Fruit fly (Drosophila melanogaster) whole organism, embryonic: ENCODE data around the gene Vm32E.

ENCODE experiments used
- Atf3 ChIP-seq: fragments of 200-800 bp; sonication (Bioruptor generic); optimal IDR thresholded peaks from 3 replicates; lab custom pipeline; 2016; ENCODE audit warnings: missing biosample characterization, missing genetic modification characterization
- BEAF-32 ChIP-seq: fragments of 200-800 bp; sonication (Bioruptor generic); optimal IDR thresholded peaks from 3 replicates; lab custom pipeline; 2017; ENCODE audit warnings: missing biosample characterization, missing genetic modification characterization, mild to moderate bottlenecking, moderate library complexity, missing genetic modification reagents
- Bgb ChIP-seq: fragments of 200-800 bp; sonication (Bioruptor generic); IDR thresholded peaks from 2 replicates; pipeline ENCODE4 v1.3.6; 2022; ENCODE audit warnings: missing biosample characterization, missing genetic modification characterization; ENCODE audit not compliant: partially characterized antibody
- BtbVII ChIP-seq: fragments of 200-800 bp; sonication (Bioruptor generic); optimal IDR thresholded peaks from 3 replicates; lab custom pipeline; 2017; ENCODE audit warnings: missing biosample characterization, mild to moderate bottlenecking, missing genetic modification characterization
- CG10147 ChIP-seq: fragments of 200-800 bp; sonication (Bioruptor generic); optimal IDR thresholded peaks from 2 replicates; lab custom pipeline; 2019; ENCODE audit warnings: missing biosample characterization, mild to moderate bottlenecking, missing genetic modification characterization, moderate library complexity
- CG10321 ChIP-seq: fragments of 200-800 bp; sonication (Bioruptor generic); IDR thresholded peaks from 2 replicates; pipeline ENCODE4 v1.3.6; 2022; ENCODE audit warnings: missing biosample characterization, missing genetic modification characterization
- CG10543 ChIP-seq: fragments of 200-800 bp; sonication (Bioruptor generic); optimal IDR thresholded peaks from 3 replicates; lab custom pipeline; 2017; ENCODE audit warnings: missing biosample characterization, mild to moderate bottlenecking, missing genetic modification characterization, moderate library complexity
- CG10654 ChIP-seq: fragments of 200-800 bp; sonication (Bioruptor generic); optimal IDR thresholded peaks from 2 replicates; lab custom pipeline; 2016; ENCODE audit warnings: missing biosample characterization, missing genetic modification characterization
- CG12219 ChIP-seq: fragments of 200-800 bp; sonication (Bioruptor generic); optimal IDR thresholded peaks from 3 replicates; lab custom pipeline; 2018; ENCODE audit warnings: missing biosample characterization, mild to moderate bottlenecking, missing genetic modification characterization
- CG12391 ChIP-seq: fragments of 200-800 bp; sonication (Bioruptor generic); optimal IDR thresholded peaks from 3 replicates; lab custom pipeline; 2018; ENCODE audit warnings: missing biosample characterization, mild to moderate bottlenecking, missing genetic modification characterization, moderate library complexity
- CG17328 ChIP-seq: fragments of 200-800 bp; sonication (Bioruptor generic); IDR thresholded peaks from 2 replicates; pipeline ENCODE4 v1.3.6; 2022; ENCODE audit warnings: missing biosample characterization, missing genetic modification characterization
- CG17359 ChIP-seq: fragments of 200-800 bp; sonication (Bioruptor generic); optimal IDR thresholded peaks from 3 replicates; lab custom pipeline; 2018; ENCODE audit warnings: missing biosample characterization, mild to moderate bottlenecking, missing genetic modification characterization, moderate library complexity
- CG17361 ChIP-seq: fragments of 200-800 bp; sonication (Bioruptor generic); IDR thresholded peaks from 3 replicates; pipeline ENCODE4 v1.3.6; 2022; ENCODE audit warnings: missing biosample characterization, missing genetic modification characterization
- CG17385 ChIP-seq: fragments of 200-800 bp; sonication (Bioruptor generic); optimal IDR thresholded peaks from 3 replicates; lab custom pipeline; 2018; ENCODE audit warnings: missing biosample characterization, mild to moderate bottlenecking, missing genetic modification characterization
- CG1792 ChIP-seq: fragments of 200-800 bp; sonication (Bioruptor generic); optimal IDR thresholded peaks from 2 replicates; lab custom pipeline; 2016; ENCODE audit warnings: missing biosample characterization, missing genetic modification characterization
- CG18262 ChIP-seq: fragments of 200-800 bp; optimal IDR thresholded peaks from 3 replicates; lab custom pipeline; 2019; ENCODE audit warnings: missing biosample characterization, mild to moderate bottlenecking, missing genetic modification characterization, moderate library complexity
- CG2129 ChIP-seq: fragments of 200-800 bp; sonication (Bioruptor generic); IDR thresholded peaks from 2 replicates; pipeline ENCODE4 v1.3.6; 2022; ENCODE audit warnings: missing biosample characterization, missing genetic modification characterization; ENCODE audit not compliant: partially characterized antibody
- CG2199 ChIP-seq: fragments of 200-800 bp; sonication (Bioruptor generic); IDR thresholded peaks from 3 replicates; pipeline ENCODE4 v1.3.6; 2022; ENCODE audit warnings: missing biosample characterization, missing genetic modification characterization
- CG34422 ChIP-seq: fragments of 200-800 bp; sonication (Bioruptor generic); IDR thresholded peaks from 3 replicates; pipeline ENCODE4 v1.3.6; 2022; ENCODE audit warnings: missing biosample characterization, missing genetic modification characterization
- CG4854 ChIP-seq: fragments of 200-800 bp; sonication (Bioruptor generic); optimal IDR thresholded peaks from 2 replicates; lab custom pipeline; 2016; ENCODE audit warnings: missing biosample characterization, missing genetic modification characterization, inconsistent platforms
- CrebB ChIP-seq: fragments of 200-800 bp; sonication (Bioruptor generic); optimal IDR thresholded peaks from 3 replicates; lab custom pipeline; 2018; ENCODE audit warnings: missing biosample characterization, mild to moderate bottlenecking, missing genetic modification characterization
- Dll ChIP-seq: fragments of 200-800 bp; sonication (Bioruptor generic); IDR thresholded peaks from 4 replicates; pipeline ENCODE4 v1.3.6; 2022; ENCODE audit warnings: missing biosample characterization, missing genetic modification characterization; ENCODE audit not compliant: partially characterized antibody
- E2f1 ChIP-seq: fragments of 200-800 bp; sonication (Bioruptor generic); IDR thresholded peaks from 2 replicates; pipeline ENCODE4 v1.3.6; 2022; ENCODE audit warnings: missing biosample characterization, missing genetic modification characterization
- E2f2 ChIP-seq: fragments of 200-800 bp; sonication (Bioruptor generic); IDR thresholded peaks from 2 replicates; pipeline ENCODE4 v1.3.6; 2022; ENCODE audit warnings: missing biosample characterization, missing genetic modification characterization
- Fer2 ChIP-seq: fragments of 200-800 bp; sonication (Bioruptor generic); optimal IDR thresholded peaks from 2 replicates; lab custom pipeline; 2018; ENCODE audit warnings: missing biosample characterization, mild to moderate bottlenecking, missing genetic modification characterization, moderate library complexity
- HHEX ChIP-seq: fragments of 200-800 bp; sonication (Bioruptor generic); optimal IDR thresholded peaks from 3 replicates; lab custom pipeline; 2017; ENCODE audit warnings: missing biosample characterization, mild to moderate bottlenecking, missing genetic modification characterization, missing genetic modification reagents
- Kr ChIP-seq: fragments of 200-800 bp; sonication (Bioruptor generic); optimal IDR thresholded peaks from 2 replicates; lab custom pipeline; 2017; ENCODE audit warnings: missing biosample characterization, mild to moderate bottlenecking, missing genetic modification characterization
- Myb ChIP-seq: fragments of 200-800 bp; sonication (Bioruptor generic); optimal IDR thresholded peaks from 2 replicates; lab custom pipeline; 2016; ENCODE audit warnings: missing biosample characterization, missing genetic modification characterization
- NC2α ChIP-seq: fragments of 200-800 bp; sonication (Bioruptor generic); optimal IDR thresholded peaks from 2 replicates; lab custom pipeline; 2016; ENCODE audit warnings: missing biosample characterization, missing genetic modification characterization
- NC2β ChIP-seq: fragments of 200-800 bp; sonication (Bioruptor generic); optimal IDR thresholded peaks from 2 replicates; lab custom pipeline; 2016; ENCODE audit warnings: missing biosample characterization, missing genetic modification characterization
- Sry-δ ChIP-seq: fragments of 200-800 bp; sonication (Bioruptor generic); optimal IDR thresholded peaks from 2 replicates; lab custom pipeline; 2016; ENCODE audit warnings: missing biosample characterization, missing genetic modification characterization
- Taf1 ChIP-seq: fragments of 200-800 bp; sonication (Bioruptor generic); IDR thresholded peaks from 2 replicates; pipeline ENCODE4 v1.3.6; 2022; ENCODE audit warnings: missing biosample characterization, missing genetic modification characterization
- Vsx1 ChIP-seq: fragments of 200-800 bp; sonication (Bioruptor generic); optimal IDR thresholded peaks from 2 replicates; lab custom pipeline; 2017; ENCODE audit warnings: missing biosample characterization, mild to moderate bottlenecking, missing genetic modification characterization, missing genetic modification reagents
- ci ChIP-seq: fragments of 200-800 bp; sonication (Bioruptor generic); IDR thresholded peaks from 3 replicates; pipeline ENCODE4 v1.3.6; 2022; ENCODE audit warnings: missing biosample characterization, missing genetic modification characterization
- dan ChIP-seq: fragments of 200-800 bp; sonication (Bioruptor generic); IDR thresholded peaks from 2 replicates; pipeline ENCODE4 v1.3.6; 2022; ENCODE audit warnings: missing biosample characterization, missing genetic modification characterization
- dimm ChIP-seq: fragments of 200-800 bp; sonication (Bioruptor generic); IDR thresholded peaks from 2 replicates; pipeline ENCODE4 v1.3.6; 2022; ENCODE audit warnings: missing biosample characterization, missing genetic modification characterization
- esg ChIP-seq: fragments of 200-800 bp; sonication (Bioruptor generic); conservative IDR thresholded peaks from 2 replicates; pipeline ENCODE4 v1.3.6; 2022; ENCODE audit warnings: missing biosample characterization, missing genetic modification characterization
- eve ChIP-seq, 2 experiments: fragments of >200 bp; optimal IDR thresholded peaks; 2 replicates each; lab custom pipeline; 2017; ENCODE audit warnings: missing biosample characterization in 2 of 2, missing genetic modification characterization in 2 of 2
- exex ChIP-seq: fragments of 200-800 bp; sonication (Bioruptor generic); optimal IDR thresholded peaks from 4 replicates; lab custom pipeline; 2018; ENCODE audit warnings: missing biosample characterization, mild to moderate bottlenecking, missing genetic modification characterization, moderate library complexity
- gsb ChIP-seq: fragments of 200-800 bp; sonication (Bioruptor generic); IDR thresholded peaks from 2 replicates; pipeline ENCODE4 v1.3.6; 2022; ENCODE audit warnings: missing biosample characterization, missing genetic modification characterization
- gt ChIP-seq: fragments of 200-800 bp; sonication (Bioruptor generic); IDR thresholded peaks from 2 replicates; pipeline ENCODE4 v1.3.6; 2022; ENCODE audit warnings: missing biosample characterization, missing genetic modification characterization
- hth ChIP-seq: fragments of >200 bp; optimal IDR thresholded peaks from 2 replicates; lab custom pipeline; 2017; ENCODE audit warnings: inconsistent platforms
- lbe ChIP-seq: fragments of 200-800 bp; sonication (Bioruptor generic); optimal IDR thresholded peaks from 2 replicates; lab custom pipeline; 2016; ENCODE audit warnings: missing biosample characterization, mild to moderate bottlenecking, missing genetic modification characterization
- pan ChIP-seq, 4 experiments: fragments of >200 bp in 3 of 4; fragments of 200-800 bp in 1 of 4; sonication (Bioruptor generic) in 1 of 4; optimal IDR thresholded peaks in 3 of 4; IDR thresholded peaks in 1 of 4; 2 replicates each; pipeline versions ENCODE4 v1.3.6 to Lab custom; 2017 to 2022; ENCODE audit warnings: missing biosample characterization in 2 of 4, missing genetic modification characterization in 2 of 4, mixed read lengths in 1 of 4
- phol ChIP-seq: fragments of 200-800 bp; sonication (Bioruptor generic); optimal IDR thresholded peaks from 3 replicates; lab custom pipeline; 2018; ENCODE audit warnings: missing biosample characterization, mild to moderate bottlenecking, missing genetic modification characterization, moderate library complexity
- pros ChIP-seq: fragments of 200-800 bp; sonication (Bioruptor generic); optimal IDR thresholded peaks from 3 replicates; lab custom pipeline; 2019; ENCODE audit warnings: missing biosample characterization, mild to moderate bottlenecking, missing genetic modification characterization, moderate library complexity
- ranshi ChIP-seq: fragments of 200-800 bp; sonication (Bioruptor generic); IDR thresholded peaks from 2 replicates; pipeline ENCODE4 v1.3.6; 2022; ENCODE audit warnings: missing biosample characterization, missing genetic modification characterization
- so ChIP-seq: fragments of 200-800 bp; sonication (Bioruptor generic); IDR thresholded peaks from 3 replicates; pipeline ENCODE4 v1.3.6; 2022; ENCODE audit warnings: missing biosample characterization, missing genetic modification characterization
- sqz ChIP-seq: fragments of 200-800 bp; sonication (Bioruptor generic); optimal IDR thresholded peaks from 3 replicates; lab custom pipeline; 2018; ENCODE audit warnings: missing biosample characterization, mild to moderate bottlenecking, missing genetic modification characterization
- zf30C ChIP-seq: fragments of 200-800 bp; sonication (Bioruptor generic); optimal IDR thresholded peaks from 3 replicates; lab custom pipeline; 2018; ENCODE audit warnings: missing biosample characterization, mild to moderate bottlenecking, missing genetic modification characterization

The Vm32E gene

DNA sequence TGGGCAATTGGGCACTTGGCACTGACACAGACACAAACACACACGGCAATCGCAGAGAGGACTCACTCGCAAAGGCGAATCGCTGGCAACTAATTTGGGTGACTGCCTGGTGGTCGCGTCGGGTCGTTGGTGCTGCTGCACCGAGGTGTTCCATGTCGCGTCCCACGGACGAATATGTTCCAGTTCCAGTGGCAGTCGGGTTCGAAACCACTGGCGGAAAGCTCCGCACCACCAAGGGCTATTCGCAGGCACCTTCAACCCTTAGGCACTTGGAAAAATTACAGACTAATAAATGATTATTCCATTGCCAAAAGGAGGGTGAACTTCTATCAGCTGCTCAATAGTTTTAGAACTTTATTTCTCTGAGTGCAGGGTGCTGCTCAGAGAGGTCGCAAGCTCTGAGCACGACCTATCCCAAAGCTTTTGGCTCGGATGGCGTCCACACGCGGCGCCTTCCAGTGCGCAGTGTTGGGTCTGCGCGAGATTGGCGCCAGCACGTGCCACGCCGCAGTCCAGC, 32.1 kb upstream of the Vm32E start, which contains the start of gene Ca-beta (continued):
- TF ChIP-seq E2f2 (peak; percentile 18; the same call in 1 of the 2 replicates), Taf1 (peak; percentile 29; the same call in 1 of the 2 replicates), ranshi (GFP tag; lab: Robert Waterston, UW) (peak; percentile 53; the same call in 1 of the 2 replicates), CG34422 (no peak), hth (no peak), BEAF-32 (GFP tag; lab: Kevin White, UChicago) (no peak), exex (tag; lab: Kevin White, UChicago) (no peak), CG17328 (GFP tag; lab: Robert Waterston, UW) (0 out of 2 replicates have a peak, but pooled peaks have one; percentile 20), Dll (GFP tag; lab: Robert Waterston, UW) (no peak), HHEX (peak; percentile 40), CG10147 (GFP tag; lab: Kevin White, UChicago) (peak; percentile 57), CG17359 (tag; lab: Kevin White, UChicago) (peak; percentile 43), Vsx1 (no peak), E2f1 (GFP tag; lab: Robert Waterston, UW) (peak; percentile 34; the same call in 1 of the 2 replicates), pan (optimal IDR thresholded peaks at IDR 0.05; lab: Kevin White, UChicago) (no peak), pan (GFP tag; optimal IDR thresholded peaks at IDR 0.05 in 1 of 2, IDR thresholded peaks at IDR 0.05 in 1 of 2) (peak in 1 of 2 experiments; percentile 51), dan (GFP tag; lab: Robert Waterston, UW) (no peak), BtbVII (no peak), NC2α (no peak), CG10321 (no peak), zf30C (peak; percentile 79), eve (GFP tag; optimal IDR thresholded peaks at IDR 0.05; lab: Kevin White, UChicago) (no peak), phol (tag; lab: Kevin White, UChicago) (no peak), CG17385 (peak; percentile 9), Atf3 (GFP tag; lab: Kevin White, UChicago) (no peak), pros (GFP tag; lab: Kevin White, UChicago) (no peak), ci (GFP tag; lab: Robert Waterston, UW) (peak; percentile 34; the same call in 1 of the 3 replicates), CG10654 (GFP tag; lab: Kevin White, UChicago) (no peak), CG18262 (no peak), CG12391 (peak; percentile 39), Myb (GFP tag; lab: Kevin White, UChicago) (peak; percentile 23), gt (GFP tag; lab: Robert Waterston, UW) (no peak), esg (GFP tag; lab: Robert Waterston, UW) (no peak; the same call in 1 of the 2 replicates), sqz (GFP tag; lab: Kevin White, UChicago) (no peak), CG1792 (no peak), dimm (no peak), so (GFP tag; lab: Robert Waterston, UW) (no peak), CrebB (no peak), CG12219 (GFP tag; lab: Kevin White, UChicago) (peak; percentile 12), Sry-δ (GFP tag; lab: Kevin White, UChicago) (no peak), CG10543 (GFP tag; lab: Kevin White, UChicago) (peak; percentile 71), Fer2 (no peak), Kr (GFP tag; lab: Kevin White, UChicago) (no peak), Bgb (GFP tag; lab: Robert Waterston, UW) (no peak), gsb (no peak), CG2129 (GFP tag; lab: Robert Waterston, UW) (no peak), CG2199 (no peak), NC2β (no peak), CG17361 (no peak), CG4854 (no peak), lbe (GFP tag; lab: Kevin White, UChicago) (no peak)
